Worm (Caenorhabditis elegans): ENCODE results near the gene ceh-22.

DNA sequence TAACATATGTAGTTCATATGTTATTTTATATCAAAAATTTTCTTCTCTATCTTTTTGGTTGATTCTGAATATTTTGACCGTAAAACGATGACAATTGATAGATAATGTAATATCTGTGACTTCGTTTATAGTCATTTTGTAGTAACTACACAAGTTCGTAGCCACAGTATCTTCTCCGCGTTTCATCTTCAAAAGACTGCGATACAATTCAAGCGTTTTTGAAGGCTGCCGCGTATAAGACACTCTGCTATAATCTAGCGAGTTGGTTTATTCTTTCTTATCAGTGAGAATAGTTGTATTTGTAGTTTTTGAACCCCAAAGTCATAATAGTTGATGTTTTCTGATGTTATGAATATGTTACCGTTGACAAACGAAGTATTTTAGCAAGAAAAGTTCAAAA lies 14.8 kb upstream of the ceh-22 start, which contains the start of gene ugt-34:
- TF ChIP-seq him-1 (tag; optimal IDR thresholded peaks at IDR 0.05) = no peak
- no peak for TF ChIP-seq dao-5 (tag; optimal IDR thresholded peaks at IDR 0.05)

All from whole organism, L4/young adult.